Worm (Caenorhabditis elegans): ENCODE measurements around the gene F09G8.5.

F09G8.5 gene

ce11 chrIII:8271676-8272225 is 17.0 kb downstream of the F09G8.5 start, which contains the start of the genes mps-4 and F09G8.10:
Gene mps-4, minus strand, starts transcription at chrIII:8271776.
Gene F09G8.10, minus strand, starts transcription at chrIII:8272175.
- TF ChIP-seq W03F9.2 (tag; optimal IDR thresholded peaks at IDR 0.05) (no peak), him-1 (tag; optimal IDR thresholded peaks at IDR 0.05) (no peak), dao-5 (tag; optimal IDR thresholded peaks at IDR 0.05) (no peak)

DNA sequence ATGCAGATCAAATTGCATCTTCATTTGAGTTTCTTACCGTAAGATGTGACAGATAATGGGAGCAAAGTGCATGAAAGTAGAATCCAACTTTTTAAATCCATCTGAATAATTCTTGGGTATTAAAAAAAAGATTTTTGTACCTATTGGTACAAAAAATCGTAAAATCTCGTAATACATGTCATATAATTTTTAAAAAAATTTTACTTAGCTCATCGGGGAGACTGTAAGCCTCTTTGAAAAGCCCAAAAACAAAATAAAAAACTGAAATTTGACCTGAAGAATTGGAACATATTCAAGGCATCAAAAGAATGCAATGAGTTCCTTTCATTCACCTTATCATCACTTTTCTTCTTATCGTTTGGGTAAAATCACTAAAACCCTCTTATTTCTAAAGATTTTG is 21.1 kb downstream of the F09G8.5 start, which contains the start of gene clec-160:
TSS of gene clec-160 (minus strand) at position 101 of the 400 bp plus-strand sequence.
- no peak for TF ChIP-seq dao-5 (tag; optimal IDR thresholded peaks at IDR 0.05)
- no peak for TF ChIP-seq him-1 (tag; optimal IDR thresholded peaks at IDR 0.05)

DNA sequence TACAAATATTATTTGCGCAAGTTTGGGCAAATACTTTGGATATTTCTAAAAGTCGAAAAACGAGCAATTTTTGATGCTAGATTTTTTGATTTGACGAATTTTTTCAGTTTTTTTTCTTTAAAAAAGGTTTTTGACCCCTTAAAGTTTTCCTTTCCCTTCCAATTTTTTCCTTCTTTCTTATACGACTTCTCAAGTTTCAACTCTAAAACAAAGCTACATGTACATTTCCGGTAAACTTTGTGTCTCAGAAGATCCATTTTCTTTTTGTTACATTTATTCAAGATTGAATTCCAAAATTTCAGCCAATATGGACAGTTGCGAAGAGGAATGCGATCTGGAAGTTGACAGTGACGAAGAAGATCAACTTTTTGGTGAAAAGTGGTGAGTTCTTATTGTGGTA is 24.0 kb downstream of the F09G8.5 start, which contains the start of gene mig-10:
TSS of gene mig-10 (plus strand) at position 301 of the 400 bp plus-strand sequence.
- TF ChIP-seq him-1 (tag; optimal IDR thresholded peaks at IDR 0.05), result no peak
- no peak for TF ChIP-seq W03F9.2 (tag; optimal IDR thresholded peaks at IDR 0.05)
- no peak for TF ChIP-seq dao-5 (tag; optimal IDR thresholded peaks at IDR 0.05)

ce11 chrIII:8279567-8279966 is 24.8 kb downstream of the F09G8.5 start:
- no peak for TF ChIP-seq him-1 (tag; optimal IDR thresholded peaks at IDR 0.05)
- TF ChIP-seq W03F9.2 (tag; optimal IDR thresholded peaks at IDR 0.05), result no peak
- no peak for TF ChIP-seq dao-5 (tag; optimal IDR thresholded peaks at IDR 0.05)

DNA sequence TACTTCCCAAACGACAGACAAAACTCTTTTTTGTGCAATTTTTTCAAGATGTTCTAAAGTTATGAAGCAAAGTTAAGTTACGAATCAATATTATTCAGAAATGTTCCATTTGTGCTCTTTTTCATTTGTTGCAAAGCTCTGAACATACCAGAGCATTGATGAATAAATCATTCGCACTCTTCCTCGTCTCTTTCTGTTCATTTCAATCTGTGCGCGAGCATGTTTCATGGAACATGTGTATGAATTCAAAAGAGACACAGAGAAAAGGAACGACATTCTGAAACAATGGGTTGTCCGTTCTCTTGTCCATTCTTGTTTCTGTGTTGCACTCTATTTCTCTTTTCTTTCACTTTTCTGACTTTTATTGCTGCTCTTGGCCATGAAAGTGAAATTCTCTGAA is 25.6 kb downstream of the F09G8.5 start:
- TF ChIP-seq dao-5 (tag; optimal IDR thresholded peaks at IDR 0.05), result no peak
- no peak for TF ChIP-seq W03F9.2 (tag; optimal IDR thresholded peaks at IDR 0.05)
- TF ChIP-seq him-1 (tag; optimal IDR thresholded peaks at IDR 0.05), result no peak

DNA sequence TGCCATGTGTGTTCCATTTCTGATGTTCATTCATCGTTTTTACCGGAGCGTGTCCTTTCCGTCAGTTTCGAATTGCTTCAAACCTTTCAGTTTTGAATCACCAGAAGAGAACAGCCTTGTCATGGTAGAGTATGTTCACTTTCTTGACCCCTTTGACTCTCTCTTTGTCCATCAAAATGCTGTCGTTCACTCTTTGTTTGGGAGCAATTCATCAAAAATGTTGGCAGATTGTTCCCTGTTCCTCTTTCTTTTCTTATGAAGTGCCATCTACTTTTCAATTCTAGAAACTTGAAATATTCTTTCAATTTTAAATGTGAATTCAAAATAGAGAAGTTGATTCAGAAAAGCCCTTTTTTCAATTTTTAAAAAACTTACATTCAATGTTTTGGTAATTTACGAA is 26.5 kb downstream of the F09G8.5 start:
- no peak for TF ChIP-seq him-1 (tag; optimal IDR thresholded peaks at IDR 0.05)
- TF ChIP-seq dao-5 (tag; optimal IDR thresholded peaks at IDR 0.05), result no peak
- TF ChIP-seq W03F9.2 (tag; optimal IDR thresholded peaks at IDR 0.05), result no peak

DNA sequence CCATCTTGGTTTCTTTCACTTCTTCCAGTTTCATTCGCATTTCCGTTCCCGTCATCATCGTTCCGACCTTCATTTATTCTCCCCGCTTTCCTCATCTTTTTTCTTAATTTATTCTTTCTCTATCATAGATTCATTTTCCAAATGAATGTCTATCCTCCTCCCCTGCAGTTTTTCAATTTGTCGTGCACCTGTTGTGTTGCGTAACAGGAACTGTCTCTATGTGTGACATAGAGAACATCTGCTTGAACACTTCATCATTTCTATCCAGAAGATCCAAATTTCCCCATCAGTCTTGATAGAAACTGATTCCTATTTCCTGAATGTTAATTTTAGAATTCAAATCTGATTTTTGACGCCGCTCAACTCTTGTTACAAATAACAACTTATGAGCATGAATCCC is 28.8 kb downstream of the F09G8.5 start:
- TF ChIP-seq W03F9.2 (tag; optimal IDR thresholded peaks at IDR 0.05) (no peak), him-1 (tag; optimal IDR thresholded peaks at IDR 0.05) (no peak), dao-5 (tag; optimal IDR thresholded peaks at IDR 0.05) (no peak)

DNA sequence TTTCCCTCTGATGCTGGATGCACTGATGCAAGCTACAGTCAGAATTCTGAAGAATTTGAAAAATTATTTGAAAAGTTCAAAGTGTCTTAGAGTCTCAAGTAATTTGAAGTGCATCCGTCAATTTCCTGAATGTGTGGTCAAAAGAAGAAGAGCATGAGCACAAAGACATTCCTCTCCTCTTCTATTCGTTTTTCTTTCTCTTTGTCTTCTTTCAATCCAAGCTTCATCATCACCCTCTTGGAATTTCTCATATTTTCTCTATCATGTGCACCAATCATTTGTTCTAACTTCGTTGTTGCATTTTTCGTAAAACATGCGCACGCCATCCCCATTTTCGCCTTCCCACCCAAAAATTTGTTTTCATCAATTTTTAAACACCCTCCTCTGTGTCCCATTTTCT is 31.2 kb downstream of the F09G8.5 start:
- TF ChIP-seq him-1 (tag; optimal IDR thresholded peaks at IDR 0.05), result no peak
- no peak for TF ChIP-seq W03F9.2 (tag; optimal IDR thresholded peaks at IDR 0.05)
- no peak for TF ChIP-seq dao-5 (tag; optimal IDR thresholded peaks at IDR 0.05)

DNA sequence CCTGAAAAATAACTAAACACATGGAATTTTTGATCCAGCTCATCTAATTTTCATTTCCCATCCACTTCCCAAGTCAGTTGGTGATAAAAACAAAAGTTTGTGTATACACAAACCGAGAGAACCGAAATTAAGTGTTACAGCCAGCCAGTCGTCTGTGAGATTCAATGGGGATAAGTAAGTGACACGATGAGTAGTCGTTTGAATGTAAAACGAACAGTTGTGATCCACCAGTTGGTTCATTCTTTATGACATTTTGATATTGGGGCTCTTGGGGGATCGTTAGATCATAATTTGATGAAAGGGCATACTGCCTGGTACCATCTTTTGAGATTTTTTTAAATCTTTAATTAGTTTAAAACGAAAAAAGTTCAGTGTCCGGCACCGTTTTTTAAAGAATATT is 32.0 kb downstream of the F09G8.5 start:
- TF ChIP-seq dao-5 (tag; optimal IDR thresholded peaks at IDR 0.05), result no peak
- no peak for TF ChIP-seq W03F9.2 (tag; optimal IDR thresholded peaks at IDR 0.05)

- no peak for TF ChIP-seq W03F9.2 (tag; optimal IDR thresholded peaks at IDR 0.05)
- TF ChIP-seq dao-5 (tag; optimal IDR thresholded peaks at IDR 0.05), result no peak
- no peak for TF ChIP-seq him-1 (tag; optimal IDR thresholded peaks at IDR 0.05)
Observed at ce11 chrIII:8287519-8287918, 32.7 kb downstream of the F09G8.5 start.

DNA sequence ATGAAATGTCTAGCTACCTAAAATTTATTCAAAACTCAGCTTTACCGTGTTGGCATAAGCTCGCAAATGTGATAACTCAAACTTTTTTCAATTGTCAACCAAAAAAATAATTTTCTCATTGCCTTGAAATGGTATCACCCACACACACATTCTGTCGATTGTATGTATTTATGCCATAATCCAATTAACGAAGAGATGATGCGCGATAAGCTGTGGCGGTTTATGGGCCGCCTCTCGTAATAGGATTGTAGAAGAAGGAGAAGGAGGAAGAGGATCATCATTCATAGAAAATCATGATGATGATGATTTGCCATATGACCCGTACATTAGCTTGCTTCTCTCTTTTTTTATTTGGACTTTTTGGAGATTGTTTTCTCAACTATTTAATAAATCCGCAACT is 34.4 kb downstream of the F09G8.5 start:
- no peak for TF ChIP-seq dao-5 (tag; optimal IDR thresholded peaks at IDR 0.05)
- TF ChIP-seq W03F9.2 (tag; optimal IDR thresholded peaks at IDR 0.05), result no peak
- no peak for TF ChIP-seq him-1 (tag; optimal IDR thresholded peaks at IDR 0.05)

DNA sequence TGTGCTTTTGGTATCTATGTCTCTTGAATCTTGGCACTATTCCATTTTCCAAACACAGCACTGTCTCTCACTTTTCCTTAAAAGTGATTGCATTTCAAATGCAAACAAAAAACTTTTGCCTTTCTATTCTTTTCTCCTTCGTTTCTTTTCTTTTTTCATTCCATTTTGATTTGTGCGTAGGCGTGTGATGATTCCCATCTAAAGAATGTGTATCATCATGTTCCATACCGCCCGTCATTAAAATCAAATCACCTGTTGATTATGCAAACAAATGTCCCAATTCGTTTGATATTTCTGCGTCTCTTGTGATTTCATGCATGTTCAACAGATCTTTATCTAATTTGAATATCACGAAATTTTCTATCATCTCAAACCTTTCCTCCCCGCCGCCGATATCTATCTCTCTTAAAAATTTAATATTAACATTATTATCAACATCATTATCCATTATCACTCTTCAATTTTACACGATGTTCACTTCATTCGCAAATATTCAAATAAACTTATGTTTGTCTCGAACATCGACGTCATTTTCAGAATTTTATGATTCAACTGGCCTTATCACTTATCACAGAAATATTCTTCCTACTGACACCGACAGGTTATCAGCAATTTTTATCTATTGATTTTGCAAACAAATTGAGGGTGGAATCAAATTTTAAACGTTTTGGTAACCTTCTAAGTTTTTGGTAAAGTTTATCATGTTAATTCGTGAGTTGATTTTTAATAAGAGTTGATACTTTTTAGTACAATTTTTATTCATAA is 36.7 kb downstream of the F09G8.5 start:
- TF ChIP-seq dao-5 (tag; optimal IDR thresholded peaks at IDR 0.05), result no peak
- no peak for TF ChIP-seq him-1 (tag; optimal IDR thresholded peaks at IDR 0.05)
- TF ChIP-seq W03F9.2 (tag; optimal IDR thresholded peaks at IDR 0.05), result no peak

ce11 chrIII:8293260-8293659 is 38.5 kb downstream of the F09G8.5 start:
- TF ChIP-seq dao-5 (tag; optimal IDR thresholded peaks at IDR 0.05), result no peak
- no peak for TF ChIP-seq him-1 (tag; optimal IDR thresholded peaks at IDR 0.05)
- no peak for TF ChIP-seq W03F9.2 (tag; optimal IDR thresholded peaks at IDR 0.05)

- TF ChIP-seq dao-5 (tag; optimal IDR thresholded peaks at IDR 0.05) (no peak), W03F9.2 (tag; optimal IDR thresholded peaks at IDR 0.05) (no peak), him-1 (tag; optimal IDR thresholded peaks at IDR 0.05) (no peak)
Observed at ce11 chrIII:8298216-8298920, 43.6 kb downstream of the F09G8.5 start.

All from whole organism, L4/young adult.